Worm (Caenorhabditis elegans) whole organism, L4 larva: ENCODE data around the gene nhr-30.

Experiments
- F26F4.8 ChIP-seq: fragments of 200-800 bp; sonication (Bioruptor generic); conservative IDR thresholded peaks from 2 replicates; pipeline ENCODE4 v1.3.6; 2022; ENCODE audit warnings: missing genetic modification characterization, missing compliant biosample characterization
- F37D6.2 ChIP-seq: sonication (generic microtip); optimal IDR thresholded peaks from 2 replicates; lab custom pipeline; 2016; ENCODE audit warnings: mild to moderate bottlenecking, missing genetic modification characterization, missing compliant biosample characterization
- Y105C5A.15 ChIP-seq: fragments of 200-800 bp; sonication (Bioruptor generic); IDR thresholded peaks from 2 replicates; pipeline ENCODE4 v1.3.6; 2022; ENCODE audit warnings: missing genetic modification characterization, missing compliant biosample characterization
- Y5F2A.4 ChIP-seq: fragments of 200-800 bp; sonication (Bioruptor generic); optimal IDR thresholded peaks from 2 replicates; lab custom pipeline; 2018; ENCODE audit warnings: mild to moderate bottlenecking, missing genetic modification characterization, missing compliant biosample characterization
- ZK337.2 ChIP-seq: fragments of 200-800 bp; sonication (Bioruptor generic); IDR thresholded peaks from 2 replicates; pipeline ENCODE4 v1.3.6; 2022; ENCODE audit warnings: missing genetic modification reagents, missing genetic modification characterization, missing compliant biosample characterization
- aha-1 ChIP-seq: fragments of 150-350 bp; peaks from one replicate; lab custom pipeline; 2014; ENCODE audit warnings: missing biosample characterization, missing genetic modification characterization
- aly-2 ChIP-seq: sonication (generic microtip); optimal IDR thresholded peaks from 2 replicates; lab custom pipeline; 2018; ENCODE audit warnings: missing biosample characterization, missing genetic modification characterization
- attf-4 ChIP-seq: sonication (generic microtip); optimal IDR thresholded peaks from 3 replicates; lab custom pipeline; 2017; ENCODE audit warnings: missing biosample characterization, missing genetic modification characterization
- ceh-62 ChIP-seq: sonication (generic microtip); optimal IDR thresholded peaks from 2 replicates; lab custom pipeline; 2017; ENCODE audit warnings: missing biosample characterization, missing genetic modification characterization
- ces-1 ChIP-seq: fragments of 150-350 bp; sonication (generic microtip); optimal IDR thresholded peaks from 4 replicates; lab custom pipeline; 2014; ENCODE audit warnings: missing biosample characterization, missing genetic modification reagents, missing genetic modification characterization
- daf-16 ChIP-seq, 3 experiments: sonication (generic microtip); optimal IDR thresholded peaks; 2 replicates each; lab custom pipeline; 2016 to 2017; ENCODE audit warnings: missing genetic modification characterization in 3 of 3, missing genetic modification reagents in 3 of 3, mild to moderate bottlenecking in 2 of 3, missing compliant biosample characterization in 2 of 3, missing biosample characterization in 1 of 3, moderate library complexity in 1 of 3
- daf-8 ChIP-seq: fragments of 200-800 bp; sonication (Bioruptor generic); IDR thresholded peaks from 2 replicates; pipeline ENCODE4 v1.3.6; 2022; ENCODE audit warnings: missing genetic modification characterization, missing compliant biosample characterization
- dmd-6 ChIP-seq: fragments of 200-800 bp; sonication (Bioruptor generic); IDR thresholded peaks from 2 replicates; pipeline ENCODE4 v1.3.6; 2022; ENCODE audit warnings: missing genetic modification reagents, missing genetic modification characterization, missing compliant biosample characterization
- dmd-8 ChIP-seq: fragments of 200-800 bp; sonication (Bioruptor generic); IDR thresholded peaks from 2 replicates; pipeline ENCODE4 v1.3.6; 2022; ENCODE audit warnings: missing genetic modification characterization, missing compliant biosample characterization
- dmd-9 ChIP-seq: fragments of 200-800 bp; sonication (Bioruptor generic); IDR thresholded peaks from 2 replicates; pipeline ENCODE4 v1.3.6; 2022; ENCODE audit warnings: missing genetic modification reagents, missing genetic modification characterization, missing compliant biosample characterization
- duxl-1 ChIP-seq: sonication (generic microtip); optimal IDR thresholded peaks from 2 replicates; lab custom pipeline; 2016; ENCODE audit warnings: mild to moderate bottlenecking, missing genetic modification characterization, moderate library complexity, missing compliant biosample characterization; ENCODE audit not compliant: poor library complexity
- dve-1 ChIP-seq: sonication (generic microtip); optimal IDR thresholded peaks from 2 replicates; lab custom pipeline; 2017; ENCODE audit warnings: antibody characterized with exemption, mild to moderate bottlenecking, missing genetic modification characterization, missing compliant biosample characterization; ENCODE audit not compliant: insufficient read depth
- egl-27 ChIP-seq: sonication (generic microtip); optimal IDR thresholded peaks from 3 replicates; lab custom pipeline; 2017; ENCODE audit warnings: missing biosample characterization, missing genetic modification reagents, missing genetic modification characterization
- egl-43 ChIP-seq: fragments of 200-800 bp; sonication (Bioruptor generic); IDR thresholded peaks from 2 replicates; pipeline ENCODE4 v1.3.6; 2022; ENCODE audit warnings: missing genetic modification reagents, missing genetic modification characterization, missing compliant biosample characterization
- fkh-10 ChIP-seq: fragments of 150-350 bp; optimal IDR thresholded peaks from 2 replicates; lab custom pipeline; 2014; ENCODE audit warnings: missing biosample characterization, missing genetic modification reagents, missing genetic modification characterization
- hif-1 ChIP-seq, 2 experiments: sonication (generic microtip); optimal IDR thresholded peaks; 2 replicates each; lab custom pipeline; 2016 to 2017; ENCODE audit warnings: missing compliant biosample characterization in 2 of 2, missing genetic modification characterization in 2 of 2, missing genetic modification reagents in 2 of 2, missing genotype in 2 of 2, mild to moderate bottlenecking in 1 of 2
- hlh-11 ChIP-seq: fragments of 200-800 bp; sonication (Bioruptor generic); optimal IDR thresholded peaks from 2 replicates; lab custom pipeline; 2018; ENCODE audit warnings: mild to moderate bottlenecking, missing genetic modification characterization, missing compliant biosample characterization
- hlh-30 ChIP-seq: sonication (generic microtip); optimal IDR thresholded peaks from 2 replicates; lab custom pipeline; 2017; ENCODE audit warnings: antibody characterized with exemption, mild to moderate bottlenecking, missing genetic modification characterization, missing compliant biosample characterization; ENCODE audit not compliant: insufficient read depth
- jun-1 ChIP-seq: fragments of 150-350 bp; optimal IDR thresholded peaks from 2 replicates; lab custom pipeline; 2014; ENCODE audit warnings: missing biosample characterization, missing genetic modification reagents, missing genetic modification characterization
- lin-13 ChIP-seq: fragments of 150-350 bp; optimal IDR thresholded peaks from 2 replicates; lab custom pipeline; 2014; ENCODE audit warnings: missing biosample characterization, missing genetic modification reagents, missing genetic modification characterization
- lin-15B ChIP-seq: fragments of 150-350 bp; sonication (generic microtip); optimal IDR thresholded peaks from 3 replicates; lab custom pipeline; 2014; ENCODE audit warnings: missing biosample characterization, missing genetic modification characterization
- lin-38 ChIP-seq: fragments of 200-800 bp; sonication (Bioruptor generic); IDR thresholded peaks from 2 replicates; pipeline ENCODE4 v1.3.6; 2022; ENCODE audit warnings: missing genetic modification reagents, missing genetic modification characterization, missing compliant biosample characterization
- mxl-3 ChIP-seq: fragments of 200-800 bp; sonication (Bioruptor generic); optimal IDR thresholded peaks from 2 replicates; lab custom pipeline; 2018; ENCODE audit warnings: mild to moderate bottlenecking, missing genetic modification characterization, missing compliant biosample characterization
- nhr-10 ChIP-seq: fragments of 150-350 bp; optimal IDR thresholded peaks from 2 replicates; lab custom pipeline; 2014; ENCODE audit warnings: missing biosample characterization, missing genetic modification characterization
- nhr-102 ChIP-seq: sonication (generic microtip); optimal IDR thresholded peaks from 2 replicates; lab custom pipeline; 2016; ENCODE audit warnings: mild to moderate bottlenecking, missing genetic modification characterization, moderate library complexity, missing compliant biosample characterization
- nhr-11 ChIP-seq: fragments of 150-350 bp; optimal IDR thresholded peaks from 2 replicates; lab custom pipeline; 2014; ENCODE audit warnings: missing biosample characterization, missing genetic modification characterization
- nhr-237 ChIP-seq: sonication (generic microtip); optimal IDR thresholded peaks from 2 replicates; lab custom pipeline; 2017; ENCODE audit warnings: missing biosample characterization, missing genetic modification characterization
- nhr-28 ChIP-seq: fragments of 150-350 bp; optimal IDR thresholded peaks from 2 replicates; lab custom pipeline; 2014; ENCODE audit warnings: missing biosample characterization, missing genetic modification characterization
- nhr-48 ChIP-seq: sonication (generic microtip); optimal IDR thresholded peaks from 2 replicates; lab custom pipeline; 2016; ENCODE audit warnings: mild to moderate bottlenecking, missing genetic modification characterization, missing compliant biosample characterization
- nhr-77 ChIP-seq: fragments of 150-350 bp; optimal IDR thresholded peaks from 2 replicates; lab custom pipeline; 2014; ENCODE audit warnings: missing biosample characterization, missing genetic modification characterization
- pha-4 ChIP-seq, 2 experiments: fragments of 150-350 bp in 1 of 2; fragments of 200-800 bp in 1 of 2; sonication (Bioruptor generic) in 1 of 2; IDR thresholded peaks in 1 of 2; optimal IDR thresholded peaks in 1 of 2; 2 replicates each; pipeline versions ENCODE4 v1.3.6 to Lab custom; 2014 to 2022; ENCODE audit warnings: missing genetic modification characterization in 2 of 2, missing genetic modification reagents in 2 of 2, missing biosample characterization in 1 of 2, missing compliant biosample characterization in 1 of 2
- php-3 ChIP-seq: fragments of 200-800 bp; sonication (Bioruptor generic); IDR thresholded peaks from 2 replicates; pipeline ENCODE4 v1.3.6; 2022; ENCODE audit warnings: missing genetic modification reagents, missing genetic modification characterization, missing compliant biosample characterization
- pqm-1 ChIP-seq: sonication (generic microtip); optimal IDR thresholded peaks from 2 replicates; lab custom pipeline; 2017; ENCODE audit warnings: missing biosample characterization, missing genetic modification characterization
- rbr-2 ChIP-seq: sonication (generic microtip); optimal IDR thresholded peaks from 2 replicates; lab custom pipeline; 2016; ENCODE audit warnings: missing genotype, missing genetic modification characterization, missing compliant biosample characterization
- sdz-12 ChIP-seq: fragments of 200-800 bp; sonication (Bioruptor generic); optimal IDR thresholded peaks from 2 replicates; lab custom pipeline; 2018; ENCODE audit warnings: mild to moderate bottlenecking, missing genetic modification characterization, missing compliant biosample characterization
- set-16 ChIP-seq: fragments of 200-800 bp; sonication (Bioruptor generic); IDR thresholded peaks from 2 replicates; pipeline ENCODE4 v1.3.6; 2022; ENCODE audit warnings: missing genetic modification reagents, missing genetic modification characterization, missing compliant biosample characterization
- skn-1 ChIP-seq: fragments of 150-350 bp; optimal IDR thresholded peaks from 2 replicates; lab custom pipeline; 2014; ENCODE audit warnings: missing biosample characterization, missing genetic modification characterization
- tra-1 ChIP-seq: fragments of 200-800 bp; sonication (Bioruptor generic); IDR thresholded peaks from 2 replicates; pipeline ENCODE4 v1.3.6; 2022; ENCODE audit warnings: missing genetic modification reagents, missing genetic modification characterization, missing compliant biosample characterization
- unc-130 ChIP-seq: sonication (generic microtip); optimal IDR thresholded peaks from 2 replicates; lab custom pipeline; 2016; ENCODE audit warnings: missing genetic modification reagents, missing genetic modification characterization, missing compliant biosample characterization
- unc-39 ChIP-seq: sonication (generic microtip); optimal IDR thresholded peaks from 2 replicates; lab custom pipeline; 2017; ENCODE audit warnings: missing biosample characterization, missing genetic modification characterization
- unc-62 ChIP-seq, 3 experiments: fragments of 150-350 bp in 1 of 3; sonication (generic microtip); optimal IDR thresholded peaks in 2 of 3; peaks in 1 of 3; 1 replicate in 1 of 3; 2 replicates in 2 of 3; lab custom pipeline; 2014 to 2017; ENCODE audit warnings: missing biosample characterization in 3 of 3, missing genetic modification characterization in 3 of 3, missing genetic modification reagents in 3 of 3, missing genotype in 1 of 3
- zag-1 ChIP-seq: fragments of 150-350 bp; optimal IDR thresholded peaks from 2 replicates; lab custom pipeline; 2014; ENCODE audit warnings: missing biosample characterization, missing genetic modification characterization
- zfp-3 ChIP-seq: fragments of 200-800 bp; sonication (Bioruptor generic); conservative IDR thresholded peaks from 2 replicates; pipeline ENCODE4 v1.3.6; 2022; ENCODE audit warnings: missing genetic modification reagents, missing genetic modification characterization, missing compliant biosample characterization

nhr-30 gene

ce11 chrV:9079965-9080432 is 35.0 kb downstream of the nhr-30 start (continued):
- TF ChIP-seq dmd-8: no peak
- TF ChIP-seq duxl-1 (tag; lab: Kevin White, UChicago): no peak
- TF ChIP-seq daf-8 (GFP tag; lab: Robert Waterston, UW): no peak
- no peak for TF ChIP-seq aly-2 (tag; lab: Kevin White, UChicago)
- TF ChIP-seq ZK337.2 (GFP tag; lab: Robert Waterston, UW): no peak
- TF ChIP-seq F37D6.2: no peak
- TF ChIP-seq lin-13: peak; percentile 36
- peak; percentile 83 for TF ChIP-seq mxl-3 (GFP tag; lab: Kevin White, UChicago)
- peak; percentile 41 for TF ChIP-seq nhr-102 (tag; lab: Kevin White, UChicago)
- TF ChIP-seq F26F4.8 (GFP tag; lab: Robert Waterston, UW): no peak
- no peak for TF ChIP-seq lin-38 (GFP tag; lab: Robert Waterston, UW)
- TF ChIP-seq Y105C5A.15: no peak
- TF ChIP-seq egl-27 (tag; lab: Kevin White, UChicago): no peak
- peak; percentile 88 for TF ChIP-seq tra-1
- no peak for TF ChIP-seq ces-1
- TF ChIP-seq lin-15B (tag; lab: Kevin White, UChicago): no peak
- TF ChIP-seq nhr-10: peak; percentile 54
- TF ChIP-seq skn-1: no peak
- TF ChIP-seq nhr-237: no peak
- TF ChIP-seq set-16 (GFP tag; lab: Robert Waterston, UW): no peak
- TF ChIP-seq dmd-6 (GFP tag; lab: Robert Waterston, UW): peak; percentile 98
- no peak for TF ChIP-seq Y5F2A.4 (GFP tag; lab: Kevin White, UChicago)
- no peak for TF ChIP-seq sdz-12 (GFP tag; lab: Kevin White, UChicago)
- no peak for TF ChIP-seq rbr-2 (tag; lab: Kevin White, UChicago)
- TF ChIP-seq jun-1: no peak
- TF ChIP-seq daf-16 (GFP tag; optimal IDR thresholded peaks at IDR 0.05; lab: Kevin White, UChicago): peak in 1 of 2 experiments; percentile 79
- TF ChIP-seq daf-16 (tag; optimal IDR thresholded peaks at IDR 0.05; lab: Kevin White, UChicago): peak; percentile 78
- TF ChIP-seq dve-1 (tag; lab: Kevin White, UChicago): peak; percentile 85
- TF ChIP-seq zag-1 (tag; lab: Kevin White, UChicago): no peak
- peak in 1 of 2 experiments; percentile 96 for TF ChIP-seq hif-1 (tag; optimal IDR thresholded peaks at IDR 0.05; lab: Kevin White, UChicago)
- TF ChIP-seq, all 104 proteins: peak for 30

ce11 chrV:9081410-9081809 is 36.4 kb downstream of the nhr-30 start:
- TF ChIP-seq fkh-10 (GFP tag; lab: Kevin White, UChicago) (no peak), nhr-11 (tag; lab: Kevin White, UChicago) (no peak), pqm-1 (tag; lab: Kevin White, UChicago) (peak; percentile 44), unc-62 (GFP tag; optimal IDR thresholded peaks at IDR 0.05 in 1 of 2; lab: Kevin White, UChicago) (no peak), unc-62 (tag; optimal IDR thresholded peaks at IDR 0.05; lab: Kevin White, UChicago) (no peak), nhr-48 (tag; lab: Kevin White, UChicago) (no peak), ceh-62 (no peak), daf-8 (GFP tag; lab: Robert Waterston, UW) (no peak), dve-1 (tag; lab: Kevin White, UChicago) (peak; percentile 70), egl-43 (no peak), dmd-9 (no peak), pha-4 (GFP tag; IDR thresholded peaks at IDR 0.05; lab: Robert Waterston, UW) (no peak), pha-4 (tag; optimal IDR thresholded peaks at IDR 0.05; lab: Kevin White, UChicago) (peak; percentile 62), unc-39 (tag; lab: Kevin White, UChicago) (no peak), attf-4 (tag; lab: Kevin White, UChicago) (no peak), Y105C5A.15 (no peak), nhr-28 (tag; lab: Kevin White, UChicago) (peak; percentile 38), aha-1 (tag; lab: Kevin White, UChicago) (peak; percentile 65), hlh-30 (peak; percentile 29), hlh-11 (peak; percentile 57), hif-1 (tag; optimal IDR thresholded peaks at IDR 0.05; lab: Kevin White, UChicago) (peak in 1 of 2 experiments; percentile 16), php-3 (GFP tag; lab: Robert Waterston, UW) (no peak), nhr-77 (peak; percentile 4), unc-130 (GFP tag; lab: Kevin White, UChicago) (no peak), zfp-3 (GFP tag; lab: Robert Waterston, UW) (no peak), daf-16 (GFP tag; optimal IDR thresholded peaks at IDR 0.05; lab: Kevin White, UChicago) (no peak), daf-16 (tag; optimal IDR thresholded peaks at IDR 0.05; lab: Kevin White, UChicago) (peak; percentile 71)
